Worm (Caenorhabditis elegans) whole organism, early embryonic: ENCODE results near the gene F12A10.6.

Source experiments
- B0310.2 ChIP-seq: sonication (generic microtip); optimal IDR thresholded peaks from 2 replicates; lab custom pipeline; 2016; ENCODE audit warnings: mild to moderate bottlenecking, missing genetic modification characterization, missing compliant biosample characterization
- ama-1 ChIP-seq: fragments of 150-350 bp; optimal IDR thresholded peaks from 2 replicates; lab custom pipeline; 2014

DNA sequence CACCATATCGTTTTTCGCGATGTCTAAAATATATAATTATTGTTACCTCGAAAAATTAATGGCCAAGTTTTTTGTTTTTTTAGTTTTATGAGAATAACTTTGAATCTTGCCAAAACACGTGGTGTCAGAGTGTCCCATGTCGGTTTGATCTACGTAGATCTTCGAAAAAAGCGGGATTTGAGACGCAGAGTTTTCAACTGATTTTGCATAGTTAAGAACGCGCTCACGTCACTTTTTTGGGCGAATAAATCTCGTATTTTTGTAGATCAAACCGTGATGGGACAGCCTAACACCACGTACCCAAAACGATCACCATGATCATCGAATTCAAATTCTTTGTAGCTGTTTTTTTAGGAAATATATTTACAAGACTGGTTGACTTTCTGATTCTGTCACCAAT lies 3.2 kb upstream of the F12A10.6 start:
- TF ChIP-seq ama-1 (lab: Kevin White, UChicago) (no peak), B0310.2 (tag; lab: Kevin White, UChicago) (no peak)
